Fruit fly (Drosophila melanogaster) Kc167 (cell line): ENCODE measurements around the gene CG15025.

ENCODE experiments used
- Myc ChIP-seq: fragments of >200 bp; optimal IDR thresholded peaks from 2 replicates; lab custom pipeline; 2017; ENCODE audit warnings: missing external identifiers
- Sin3A ChIP-seq: fragments of >200 bp; optimal IDR thresholded peaks from 2 replicates; lab custom pipeline; 2018; ENCODE audit warnings: missing external identifiers
- h ChIP-seq: fragments of >200 bp; optimal IDR thresholded peaks from 3 replicates; lab custom pipeline; 2018; ENCODE audit warnings: missing external identifiers
- insv ChIP-seq: fragments of >200 bp; optimal IDR thresholded peaks from 3 replicates; lab custom pipeline; 2018; ENCODE audit warnings: missing external identifiers
- psq ChIP-seq: fragments of >200 bp; optimal IDR thresholded peaks from 2 replicates; lab custom pipeline; 2017; ENCODE audit warnings: missing external identifiers
- ttk ChIP-seq: sonication (Bioruptor generic); optimal IDR thresholded peaks from 2 replicates; lab custom pipeline; 2017; ENCODE audit warnings: missing external identifiers

dm6 chr3R:19463874-19464549 lies 26.9 kb downstream of the CG15025 start:
- TF ChIP-seq h (lab: Kevin White, UChicago) (no peak), ttk (lab: Kevin White, UChicago) (no peak), Sin3A (lab: Kevin White, UChicago) (no peak), psq (lab: Kevin White, UChicago) (no peak), insv (lab: Kevin White, UChicago) (no peak), Myc (lab: Kevin White, UChicago) (no peak)
